Worm (Caenorhabditis elegans): ENCODE measurements around the gene K12H6.9.

K12H6.9 gene

DNA sequence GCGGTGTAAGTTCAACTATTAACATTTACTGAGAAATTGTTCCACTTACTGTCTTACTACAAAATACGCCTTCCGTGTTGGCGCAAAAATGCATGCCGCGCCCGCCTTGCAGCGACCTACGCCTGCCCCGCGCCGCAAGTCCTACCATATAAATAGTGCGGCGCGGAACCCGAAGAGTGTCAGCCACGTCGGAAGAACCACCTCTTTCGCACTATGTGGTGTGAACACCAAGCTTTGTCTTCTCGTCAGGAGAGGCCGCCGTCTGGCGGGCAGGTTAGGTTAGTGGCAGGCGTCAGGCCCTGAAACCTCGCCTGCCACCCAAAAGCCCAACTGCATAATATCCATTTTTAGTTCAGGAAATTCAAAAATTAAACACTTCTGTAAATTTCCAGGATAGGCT, 41.2 kb downstream of the K12H6.9 start:
- TF ChIP-seq ham-2 (GFP tag; optimal IDR thresholded peaks at IDR 0.05) = no peak
- no peak for TF ChIP-seq unc-39 (tag; optimal IDR thresholded peaks at IDR 0.05)
- TF ChIP-seq mab-5 (tag; optimal IDR thresholded peaks at IDR 0.05) = no peak
- no peak for TF ChIP-seq ces-1 (GFP tag; optimal IDR thresholded peaks at IDR 0.05)
- TF ChIP-seq tbx-8 (GFP tag; optimal IDR thresholded peaks at IDR 0.05) = no peak
- TF ChIP-seq mls-2 (tag; optimal IDR thresholded peaks at IDR 0.05) = no peak
- no peak for TF ChIP-seq ceh-39 (tag; optimal IDR thresholded peaks at IDR 0.05)
- TF ChIP-seq nhr-76 (tag; optimal IDR thresholded peaks at IDR 0.05) = no peak

DNA sequence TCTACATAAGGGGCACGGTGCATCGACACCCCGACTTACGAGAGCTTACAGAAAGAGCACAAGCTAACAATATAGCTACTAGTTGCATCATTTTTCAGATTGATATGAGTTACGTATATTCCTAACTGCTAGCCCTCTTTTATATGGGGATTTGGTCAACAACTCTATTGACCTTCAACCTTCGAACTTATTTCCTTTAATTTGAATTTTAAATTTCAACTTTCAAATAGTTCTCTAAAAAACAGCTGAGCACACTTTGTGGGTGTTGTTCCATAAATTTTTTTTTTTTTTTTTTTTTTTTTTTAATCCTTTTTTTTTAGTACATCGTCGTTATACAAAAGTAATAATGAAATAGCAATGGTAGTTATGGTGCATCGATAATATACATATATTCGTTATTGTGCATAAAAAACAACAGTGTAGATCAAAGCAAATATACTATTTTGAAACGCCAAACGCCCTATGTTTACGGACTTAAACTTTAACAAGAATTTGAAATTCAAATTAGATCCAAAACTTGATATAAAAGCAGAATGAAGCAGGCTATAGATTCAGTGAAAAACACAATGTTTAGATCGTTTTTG, 42.4 kb downstream of the K12H6.9 start, which contains the start of the genes Y110A2AL.9 and Y110A2AL.3:
Gene Y110A2AL.9 (minus strand): TSS at position 101 of the 584 bp plus-strand sequence.
Gene Y110A2AL.3 (plus strand): TSS at position 534 of the 584 bp plus-strand sequence.
- TF ChIP-seq nhr-28 (tag; optimal IDR thresholded peaks at IDR 0.05) (no peak), sptf-1 (tag; optimal IDR thresholded peaks at IDR 0.05) (no peak), lin-13 (tag; optimal IDR thresholded peaks at IDR 0.05) (no peak), lsy-2 (tag; optimal IDR thresholded peaks at IDR 0.05) (no peak), tbx-8 (GFP tag; optimal IDR thresholded peaks at IDR 0.05) (no peak), nhr-2 (tag; optimal IDR thresholded peaks at IDR 0.05) (no peak), ces-1 (GFP tag; optimal IDR thresholded peaks at IDR 0.05) (no peak), nhr-237 (tag; optimal IDR thresholded peaks at IDR 0.05) (no peak)

DNA sequence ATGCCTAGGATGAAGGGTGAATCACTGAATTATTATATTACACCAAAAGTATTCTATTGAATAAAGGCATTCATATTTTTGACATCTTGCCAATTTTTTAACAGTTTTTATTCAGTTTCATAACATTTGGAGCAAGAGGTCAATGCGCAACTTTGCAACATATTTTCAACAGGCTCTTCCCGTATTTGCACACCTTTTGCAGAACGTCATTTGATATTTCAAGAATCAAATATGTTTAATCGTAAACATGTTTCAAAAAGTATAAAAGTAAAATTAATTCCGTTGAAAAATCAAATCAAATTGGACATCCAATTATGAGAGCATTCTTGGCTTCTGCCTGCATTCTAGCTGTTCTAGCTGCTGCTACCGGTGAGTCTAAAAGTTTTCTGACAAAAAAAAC, 43.5 kb downstream of the K12H6.9 start, which contains the start of gene Y110A2AL.2:
Gene Y110A2AL.2 (plus strand): TSS at position 301 of the 400 bp plus-strand sequence.
- TF ChIP-seq lin-32 (GFP tag; optimal IDR thresholded peaks at IDR 0.05) (no peak), M03D4.4 (tag; optimal IDR thresholded peaks at IDR 0.05) (no peak), snpc-4 (tag; optimal IDR thresholded peaks at IDR 0.05) (no peak), lsy-2 (tag; optimal IDR thresholded peaks at IDR 0.05) (no peak), ztf-11 (tag; optimal IDR thresholded peaks at IDR 0.05) (no peak), mep-1 (tag; optimal IDR thresholded peaks at IDR 0.05) (no peak), ces-1 (GFP tag; optimal IDR thresholded peaks at IDR 0.05) (no peak), mab-5 (tag; optimal IDR thresholded peaks at IDR 0.05) (no peak)

DNA sequence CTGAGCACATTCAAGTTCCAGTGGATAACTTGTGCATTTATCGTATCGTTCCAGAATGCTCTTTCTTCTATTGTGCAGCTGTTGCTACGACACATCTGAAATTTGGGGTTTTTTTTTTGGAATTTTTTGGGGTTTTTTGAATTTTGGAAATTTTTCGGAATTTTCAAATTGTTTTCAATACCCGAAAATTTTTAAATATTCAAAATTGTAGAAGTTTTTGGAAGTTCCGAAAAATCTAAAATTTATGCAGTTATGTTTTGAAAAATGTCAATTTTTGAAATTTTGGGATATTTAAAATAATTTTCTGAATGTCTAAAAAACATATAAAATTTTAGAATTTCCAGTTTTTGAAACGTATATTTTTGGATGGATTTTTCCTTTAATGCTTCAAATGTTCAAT, 47.6 kb downstream of the K12H6.9 start, which contains the start of gene Y110A2AL.10:
Gene Y110A2AL.10 (minus strand): TSS at position 101 of the 400 bp plus-strand sequence.
- TF ChIP-seq unc-62 (GFP tag; optimal IDR thresholded peaks at IDR 0.05) = no peak
- TF ChIP-seq nhr-2 (tag; optimal IDR thresholded peaks at IDR 0.05) = no peak
- no peak for TF ChIP-seq unc-39 (tag; optimal IDR thresholded peaks at IDR 0.05)
- no peak for TF ChIP-seq nhr-12 (tag; optimal IDR thresholded peaks at IDR 0.05)
- TF ChIP-seq drap-1 (GFP tag; optimal IDR thresholded peaks at IDR 0.05) = no peak
- TF ChIP-seq elt-3 (tag; optimal IDR thresholded peaks at IDR 0.05) = no peak
- no peak for TF ChIP-seq unc-120 (tag; optimal IDR thresholded peaks at IDR 0.05; ENCODE audit: poor library complexity, severe bottlenecking)
- TF ChIP-seq ceh-43 (GFP tag; optimal IDR thresholded peaks at IDR 0.05) = no peak
- TF ChIP-seq lin-32 (GFP tag; optimal IDR thresholded peaks at IDR 0.05) = no peak

Measured in whole organism, mixed stage, embryonic.